Worm (Caenorhabditis elegans) whole organism, midembryonic: Measurements from ENCODE around the gene srd-54.

Source experiments
- T22C8.4 ChIP-seq: fragments of 200-800 bp; sonication (Bioruptor generic); IDR thresholded peaks from 2 replicates; pipeline ENCODE4 v1.3.6; 2022; ENCODE audit warnings: missing genetic modification characterization, missing compliant biosample characterization
- cog-1 ChIP-seq: sonication (generic microtip); optimal IDR thresholded peaks from 2 replicates; lab custom pipeline; 2016; ENCODE audit warnings: missing genetic modification characterization, missing compliant biosample characterization
- flt-1 ChIP-seq: fragments of 200-800 bp; sonication (Bioruptor generic); IDR thresholded peaks from 2 replicates; pipeline ENCODE4 v1.3.6; 2022; ENCODE audit warnings: missing genetic modification characterization, missing compliant biosample characterization
- klf-2 ChIP-seq: fragments of 200-800 bp; sonication (Bioruptor generic); conservative IDR thresholded peaks from 2 replicates; pipeline ENCODE4 v1.3.6; 2022; ENCODE audit warnings: missing genetic modification reagents, missing genetic modification characterization, missing compliant biosample characterization
- med-1 ChIP-seq: sonication (generic microtip); optimal IDR thresholded peaks from 2 replicates; lab custom pipeline; 2017; ENCODE audit warnings: missing genetic modification characterization, mild to moderate bottlenecking, missing compliant biosample characterization, antibody characterized with exemption, missing genetic modification reagents; ENCODE audit not compliant: insufficient read depth
- ref-1 ChIP-seq: fragments of 200-800 bp; sonication (Bioruptor generic); conservative IDR thresholded peaks from 2 replicates; pipeline ENCODE4 v1.3.6; 2022; ENCODE audit warnings: missing genetic modification reagents, missing genetic modification characterization, missing compliant biosample characterization
- tab-1 ChIP-seq: fragments of 200-800 bp; sonication (Bioruptor generic); IDR thresholded peaks from 2 replicates; pipeline ENCODE4 v1.3.6; 2022; ENCODE audit warnings: missing genetic modification characterization, missing compliant biosample characterization
- ztf-23 ChIP-seq: fragments of 200-800 bp; sonication (Bioruptor generic); IDR thresholded peaks from 2 replicates; pipeline ENCODE4 v1.3.6; 2022; ENCODE audit warnings: missing genetic modification reagents, missing genetic modification characterization, missing compliant biosample characterization
- ztf-29 ChIP-seq: fragments of 200-800 bp; sonication (Bioruptor generic); IDR thresholded peaks from 2 replicates; pipeline ENCODE4 v1.3.6; 2022; ENCODE audit warnings: missing genetic modification reagents, missing genetic modification characterization, missing compliant biosample characterization

DNA sequence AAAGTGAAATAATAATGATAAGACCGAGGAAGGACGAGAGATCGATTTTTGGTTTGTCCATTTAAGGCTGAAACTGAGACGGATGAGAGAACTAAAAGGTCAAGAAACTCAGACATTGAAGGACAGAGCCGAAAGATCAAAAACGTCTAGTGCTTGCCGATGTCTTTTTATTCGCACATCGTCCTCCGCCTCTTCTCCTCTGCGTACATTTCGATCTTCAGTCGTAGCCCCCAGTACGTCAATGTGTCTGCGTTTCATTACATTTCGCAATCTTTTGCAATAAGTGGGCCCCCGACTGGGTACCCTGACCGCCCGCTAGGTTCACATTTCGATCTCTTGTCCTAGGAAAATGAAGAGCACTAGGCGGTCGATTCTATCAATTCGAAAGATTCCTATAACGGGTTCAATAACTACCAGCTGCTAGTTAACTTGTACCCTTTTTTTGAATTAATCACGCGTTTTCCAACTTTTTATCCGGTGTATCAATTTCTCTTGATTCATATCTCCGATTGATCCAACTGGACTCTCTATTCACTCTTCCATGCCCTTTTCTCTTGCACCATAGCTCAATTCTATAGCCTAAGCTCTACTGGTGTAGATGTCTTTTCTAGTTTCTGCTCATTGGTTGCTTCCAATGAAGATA, 40.3 kb upstream of the srd-54 start:
- no peak for TF ChIP-seq ztf-29 (GFP tag; lab: Robert Waterston, UW)
- TF ChIP-seq klf-2 (GFP tag; lab: Robert Waterston, UW): no peak
- no peak for TF ChIP-seq cog-1 (tag; lab: Kevin White, UChicago)
- TF ChIP-seq ref-1 (GFP tag; lab: Robert Waterston, UW): no peak
- TF ChIP-seq tab-1 (GFP tag; lab: Robert Waterston, UW): no peak
- no peak for TF ChIP-seq med-1 (GFP tag; lab: Kevin White, UChicago)
- no peak for TF ChIP-seq ztf-23 (GFP tag; lab: Robert Waterston, UW)
- no peak for TF ChIP-seq flt-1 (GFP tag; lab: Robert Waterston, UW)
- TF ChIP-seq T22C8.4 (GFP tag; lab: Robert Waterston, UW): no peak
